Worm (Caenorhabditis elegans): ENCODE results near the gene F17C11.2.

The F17C11.2 gene

ce11 chrV:10941150-10941549 lies 6.9 kb upstream of the F17C11.2 start, which contains the start of gene F17C11.26:
F17C11.26 (plus strand) TSS chrV:10941450.
- no peak for TF ChIP-seq bed-3 (GFP tag; optimal IDR thresholded peaks at IDR 0.05)
- no peak for TF ChIP-seq mls-2 (tag; optimal IDR thresholded peaks at IDR 0.05)
- no peak for TF ChIP-seq nhr-76 (tag; optimal IDR thresholded peaks at IDR 0.05)
- TF ChIP-seq ceh-83 (GFP tag; optimal IDR thresholded peaks at IDR 0.05) = no peak
- no peak for TF ChIP-seq lin-32 (GFP tag; optimal IDR thresholded peaks at IDR 0.05)
- TF ChIP-seq ham-2 (GFP tag; optimal IDR thresholded peaks at IDR 0.05) = no peak
- no peak for TF ChIP-seq flh-1 (GFP tag; optimal IDR thresholded peaks at IDR 0.05)
- no peak for TF ChIP-seq zip-8 (tag; optimal IDR thresholded peaks at IDR 0.05)
- no peak for TF ChIP-seq elt-1 (tag; optimal IDR thresholded peaks at IDR 0.05; ENCODE audit: borderline replicate concordance, insufficient read depth)
- TF ChIP-seq ces-1 (GFP tag; optimal IDR thresholded peaks at IDR 0.05) = no peak
- TF ChIP-seq sem-2 (GFP tag; optimal IDR thresholded peaks at IDR 0.05) = no peak
- TF ChIP-seq unc-62 (GFP tag; optimal IDR thresholded peaks at IDR 0.05) = no peak
- no peak for TF ChIP-seq snpc-4 (tag; optimal IDR thresholded peaks at IDR 0.05)
- no peak for TF ChIP-seq elt-3 (tag; optimal IDR thresholded peaks at IDR 0.05)
- TF ChIP-seq unc-39 (tag; optimal IDR thresholded peaks at IDR 0.05) = no peak
- no peak for TF ChIP-seq mab-5 (tag; optimal IDR thresholded peaks at IDR 0.05)
- TF ChIP-seq cnd-1 (tag; optimal IDR thresholded peaks at IDR 0.05) = no peak
- no peak for TF ChIP-seq mep-1 (tag; optimal IDR thresholded peaks at IDR 0.05)
- TF ChIP-seq tbx-8 (GFP tag; optimal IDR thresholded peaks at IDR 0.05) = no peak
- TF ChIP-seq lsy-2 (tag; optimal IDR thresholded peaks at IDR 0.05) = no peak

ce11 chrV:10942161-10942560 lies 5.9 kb upstream of the F17C11.2 start, which contains the start of gene zip-9:
zip-9 (plus strand) TSS chrV:10942461.
- TF ChIP-seq hlh-1 (tag; optimal IDR thresholded peaks at IDR 0.05) (no peak), ceh-43 (GFP tag; optimal IDR thresholded peaks at IDR 0.05) (no peak), unc-120 (tag; optimal IDR thresholded peaks at IDR 0.05; ENCODE audit: poor library complexity, severe bottlenecking) (no peak), snpc-4 (tag; optimal IDR thresholded peaks at IDR 0.05) (no peak), ham-2 (GFP tag; optimal IDR thresholded peaks at IDR 0.05) (no peak), cnd-1 (tag; optimal IDR thresholded peaks at IDR 0.05) (no peak), mep-1 (tag; optimal IDR thresholded peaks at IDR 0.05) (no peak), bed-3 (GFP tag; optimal IDR thresholded peaks at IDR 0.05) (no peak), ztf-11 (tag; optimal IDR thresholded peaks at IDR 0.05) (no peak), elt-1 (tag; optimal IDR thresholded peaks at IDR 0.05; ENCODE audit: borderline replicate concordance, insufficient read depth) (no peak), ces-1 (GFP tag; optimal IDR thresholded peaks at IDR 0.05) (no peak)

- no peak for TF ChIP-seq hlh-1 (tag; optimal IDR thresholded peaks at IDR 0.05)
- TF ChIP-seq ces-1 (GFP tag; optimal IDR thresholded peaks at IDR 0.05) = peak; percentile 28
These were observed 3.1 kb upstream of the F17C11.2 start for ce11 chrV:10944903-10945302.

- no peak for TF ChIP-seq hlh-1 (tag; optimal IDR thresholded peaks at IDR 0.05)
- no peak for TF ChIP-seq ztf-11 (tag; optimal IDR thresholded peaks at IDR 0.05)
- no peak for TF ChIP-seq mab-5 (tag; optimal IDR thresholded peaks at IDR 0.05)
- no peak for TF ChIP-seq lin-32 (GFP tag; optimal IDR thresholded peaks at IDR 0.05)
- TF ChIP-seq unc-39 (tag; optimal IDR thresholded peaks at IDR 0.05) = no peak
- TF ChIP-seq tbx-8 (GFP tag; optimal IDR thresholded peaks at IDR 0.05) = no peak
- TF ChIP-seq ceh-39 (tag; optimal IDR thresholded peaks at IDR 0.05) = no peak
- TF ChIP-seq lin-13 (tag; optimal IDR thresholded peaks at IDR 0.05) = no peak
- no peak for TF ChIP-seq nhr-2 (tag; optimal IDR thresholded peaks at IDR 0.05)
- no peak for TF ChIP-seq elt-3 (tag; optimal IDR thresholded peaks at IDR 0.05)
- TF ChIP-seq nhr-12 (tag; optimal IDR thresholded peaks at IDR 0.05) = no peak
- TF ChIP-seq ham-2 (GFP tag; optimal IDR thresholded peaks at IDR 0.05) = no peak
- TF ChIP-seq cnd-1 (tag; optimal IDR thresholded peaks at IDR 0.05) = no peak
- TF ChIP-seq zip-8 (tag; optimal IDR thresholded peaks at IDR 0.05) = no peak
- no peak for TF ChIP-seq nhr-76 (tag; optimal IDR thresholded peaks at IDR 0.05)
- TF ChIP-seq sptf-1 (tag; optimal IDR thresholded peaks at IDR 0.05) = no peak
- no peak for TF ChIP-seq unc-120 (tag; optimal IDR thresholded peaks at IDR 0.05; ENCODE audit: poor library complexity, severe bottlenecking)
These were observed 820 bp upstream of the F17C11.2 start for ce11 chrV:10947210-10947609.

ce11 chrV:10949511-10949910 lies 1.5 kb downstream of the F17C11.2 start, which contains the start of gene col-153:
col-153 (plus strand) TSS chrV:10949811.
- no peak for TF ChIP-seq sptf-1 (tag; optimal IDR thresholded peaks at IDR 0.05)
- TF ChIP-seq drap-1 (GFP tag; optimal IDR thresholded peaks at IDR 0.05) = no peak
- TF ChIP-seq unc-62 (GFP tag; optimal IDR thresholded peaks at IDR 0.05) = no peak
- TF ChIP-seq elt-1 (tag; optimal IDR thresholded peaks at IDR 0.05; ENCODE audit: borderline replicate concordance, insufficient read depth) = no peak
- no peak for TF ChIP-seq hlh-1 (tag; optimal IDR thresholded peaks at IDR 0.05)
- no peak for TF ChIP-seq unc-39 (tag; optimal IDR thresholded peaks at IDR 0.05)
- TF ChIP-seq cnd-1 (tag; optimal IDR thresholded peaks at IDR 0.05) = no peak
- TF ChIP-seq nhr-28 (tag; optimal IDR thresholded peaks at IDR 0.05) = no peak
- no peak for TF ChIP-seq mls-2 (tag; optimal IDR thresholded peaks at IDR 0.05)
- TF ChIP-seq nhr-76 (tag; optimal IDR thresholded peaks at IDR 0.05) = no peak
- TF ChIP-seq ztf-11 (tag; optimal IDR thresholded peaks at IDR 0.05) = no peak

All from whole organism, mixed stage, embryonic.